Worm (Caenorhabditis elegans) whole organism, L4/young adult: ENCODE measurements around the gene rsp-5.

Experiments
- W03F9.2 ChIP-seq: fragments of 150-350 bp; optimal IDR thresholded peaks from 2 replicates; lab custom pipeline; 2014; ENCODE audit warnings: missing biosample characterization, missing genetic modification characterization
- dao-5 ChIP-seq: sonication (generic microtip); optimal IDR thresholded peaks from 2 replicates; lab custom pipeline; 2016; ENCODE audit warnings: missing genotype, missing genetic modification characterization, moderate library complexity, missing compliant biosample characterization
- him-1 ChIP-seq: sonication (generic microtip); optimal IDR thresholded peaks from 2 replicates; lab custom pipeline; 2016; ENCODE audit warnings: missing genotype, missing genetic modification reagents, missing genetic modification characterization, missing compliant biosample characterization

Gene rsp-5

ce11 chrII:6489711-6490184 is at the start of gene rsp-5, which contains the start of gene snr-3:
Gene rsp-5 (plus strand): TSS chrII:6490165.
Gene snr-3 (minus strand): TSS chrII:6489761.
- no peak for TF ChIP-seq dao-5 (tag; lab: Kevin White, UChicago)
- peak; percentile 70 for TF ChIP-seq W03F9.2 (tag; lab: Kevin White, UChicago)
- peak; percentile 7 for TF ChIP-seq him-1 (tag; lab: Kevin White, UChicago)

- TF ChIP-seq dao-5 (tag; lab: Kevin White, UChicago) (no peak), W03F9.2 (tag; lab: Kevin White, UChicago) (no peak), him-1 (tag; lab: Kevin White, UChicago) (no peak)
These were observed 48.8 kb upstream of the rsp-5 start, which contains the start of gene cutl-16 for ce11 chrII:6441128-6441527. Gene cutl-16 (plus strand): TSS chrII:6441428.

ce11 chrII:6443710-6444109 is 46.3 kb upstream of the rsp-5 start, which contains the start of gene K06A1.2:
Gene K06A1.2 (plus strand): TSS chrII:6444010.
- TF ChIP-seq him-1 (tag; lab: Kevin White, UChicago) (no peak), dao-5 (tag; lab: Kevin White, UChicago) (no peak), W03F9.2 (tag; lab: Kevin White, UChicago) (no peak)

- TF ChIP-seq dao-5 (tag; lab: Kevin White, UChicago) (no peak), W03F9.2 (tag; lab: Kevin White, UChicago) (no peak), him-1 (tag; lab: Kevin White, UChicago) (no peak)
These were observed 41.8 kb upstream of the rsp-5 start for ce11 chrII:6448189-6448588.

ce11 chrII:6448656-6449055 is 41.3 kb upstream of the rsp-5 start:
- TF ChIP-seq dao-5 (tag; lab: Kevin White, UChicago) (no peak), W03F9.2 (tag; lab: Kevin White, UChicago) (no peak), him-1 (tag; lab: Kevin White, UChicago) (no peak)

ce11 chrII:6449656-6450055 is 40.3 kb upstream of the rsp-5 start, which contains the start of gene nhr-22:
Gene nhr-22 (minus strand): TSS chrII:6449792.
- TF ChIP-seq dao-5 (tag; lab: Kevin White, UChicago) (no peak), W03F9.2 (tag; lab: Kevin White, UChicago) (no peak), him-1 (tag; lab: Kevin White, UChicago) (no peak)

ce11 chrII:6453341-6453806 is 36.6 kb upstream of the rsp-5 start, which contains the start of gene atg-16.2:
Gene atg-16.2 (minus strand): TSS chrII:6453391.
- TF ChIP-seq W03F9.2 (tag; lab: Kevin White, UChicago) (peak; percentile 17), him-1 (tag; lab: Kevin White, UChicago) (no peak), dao-5 (tag; lab: Kevin White, UChicago) (no peak)

- TF ChIP-seq him-1 (tag; lab: Kevin White, UChicago) (no peak), dao-5 (tag; lab: Kevin White, UChicago) (no peak), W03F9.2 (tag; lab: Kevin White, UChicago) (no peak)
These were observed 35.3 kb upstream of the rsp-5 start, which contains the start of gene aptf-1 for ce11 chrII:6454671-6455070. Gene aptf-1 (plus strand): TSS chrII:6454971.

ce11 chrII:6469340-6469739 is 20.6 kb upstream of the rsp-5 start:
- TF ChIP-seq him-1 (tag; lab: Kevin White, UChicago), result no peak
- TF ChIP-seq W03F9.2 (tag; lab: Kevin White, UChicago), result no peak
- no peak for TF ChIP-seq dao-5 (tag; lab: Kevin White, UChicago)

ce11 chrII:6470985-6471384 is 19.0 kb upstream of the rsp-5 start, which contains the start of gene dgk-5:
Gene dgk-5 (minus strand): TSS chrII:6471085.
- TF ChIP-seq him-1 (tag; lab: Kevin White, UChicago) (no peak), dao-5 (tag; lab: Kevin White, UChicago) (no peak), W03F9.2 (tag; lab: Kevin White, UChicago) (no peak)

ce11 chrII:6475180-6475737 is 14.7 kb upstream of the rsp-5 start, which contains the start of gene T28D9.16:
Gene T28D9.16 (plus strand): TSS chrII:6475687.
- TF ChIP-seq W03F9.2 (tag; lab: Kevin White, UChicago), result no peak
- no peak for TF ChIP-seq dao-5 (tag; lab: Kevin White, UChicago)
- no peak for TF ChIP-seq him-1 (tag; lab: Kevin White, UChicago)

- TF ChIP-seq dao-5 (tag; lab: Kevin White, UChicago), result no peak
- no peak for TF ChIP-seq him-1 (tag; lab: Kevin White, UChicago)
- no peak for TF ChIP-seq W03F9.2 (tag; lab: Kevin White, UChicago)
These were observed 13.3 kb upstream of the rsp-5 start, which contains the start of gene T28D9.4 for ce11 chrII:6476655-6477054. Gene T28D9.4 (plus strand): TSS chrII:6476955.

ce11 chrII:6482102-6482501 is 7.9 kb upstream of the rsp-5 start, which contains the start of gene del-10:
Gene del-10 (minus strand): TSS chrII:6482125.
- no peak for TF ChIP-seq W03F9.2 (tag; lab: Kevin White, UChicago)
- TF ChIP-seq him-1 (tag; lab: Kevin White, UChicago), result no peak
- TF ChIP-seq dao-5 (tag; lab: Kevin White, UChicago), result no peak
